Worm (Caenorhabditis elegans): Measurements from ENCODE around the gene twk-48.

twk-48 gene

DNA sequence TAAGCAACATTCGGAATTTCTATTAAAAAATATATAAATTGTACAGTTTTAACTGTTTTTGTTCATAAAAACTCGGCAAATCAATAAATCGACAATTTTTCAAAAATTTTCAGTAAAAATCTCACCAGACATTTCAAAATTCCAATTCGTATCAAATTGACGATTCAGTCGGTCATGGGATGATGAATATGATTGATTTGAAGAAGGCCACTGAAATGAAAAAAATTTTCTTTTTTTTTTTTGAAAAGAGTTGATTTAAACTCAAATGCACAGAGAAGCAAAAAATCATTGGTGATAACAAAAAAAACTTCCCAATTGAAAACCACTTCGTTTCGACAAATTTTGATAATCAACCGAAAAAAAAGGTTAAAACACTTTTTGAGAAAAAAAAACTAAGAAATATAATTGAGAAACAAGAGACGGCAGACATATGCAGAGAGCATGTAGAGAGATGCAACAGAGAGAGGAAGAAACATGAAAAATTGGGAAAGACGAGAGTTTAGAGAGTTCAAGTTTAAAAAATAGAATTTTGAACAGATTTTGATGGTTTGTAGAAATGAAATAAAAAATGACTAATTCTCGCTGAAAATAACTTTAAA is 43.3 kb downstream of the twk-48 start:
- TF ChIP-seq dao-5 (tag; optimal IDR thresholded peaks at IDR 0.05) (no peak), him-1 (tag; optimal IDR thresholded peaks at IDR 0.05) (no peak), W03F9.2 (tag; optimal IDR thresholded peaks at IDR 0.05) (no peak)

DNA sequence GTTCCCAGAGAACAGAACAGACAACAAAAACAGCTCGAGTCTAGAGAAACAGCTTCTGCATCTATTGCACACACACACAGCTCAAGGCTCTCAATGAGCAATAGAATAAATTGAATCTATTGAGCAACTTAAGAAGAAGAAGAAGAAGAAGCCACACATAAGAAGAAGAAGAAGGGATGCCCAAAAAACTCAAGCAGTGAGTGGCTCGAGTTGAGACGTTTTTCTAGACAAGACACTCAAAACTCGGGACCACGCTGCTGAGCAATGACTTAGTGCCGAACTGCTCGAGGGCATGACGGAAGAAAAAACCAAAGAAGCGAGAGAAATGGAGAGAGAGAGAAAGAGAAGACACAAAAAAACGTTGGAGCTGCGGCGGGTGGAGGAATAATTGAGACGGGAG is 44.8 kb downstream of the twk-48 start:
- TF ChIP-seq him-1 (tag; optimal IDR thresholded peaks at IDR 0.05) (peak; percentile 37), W03F9.2 (tag; optimal IDR thresholded peaks at IDR 0.05) (no peak)

DNA sequence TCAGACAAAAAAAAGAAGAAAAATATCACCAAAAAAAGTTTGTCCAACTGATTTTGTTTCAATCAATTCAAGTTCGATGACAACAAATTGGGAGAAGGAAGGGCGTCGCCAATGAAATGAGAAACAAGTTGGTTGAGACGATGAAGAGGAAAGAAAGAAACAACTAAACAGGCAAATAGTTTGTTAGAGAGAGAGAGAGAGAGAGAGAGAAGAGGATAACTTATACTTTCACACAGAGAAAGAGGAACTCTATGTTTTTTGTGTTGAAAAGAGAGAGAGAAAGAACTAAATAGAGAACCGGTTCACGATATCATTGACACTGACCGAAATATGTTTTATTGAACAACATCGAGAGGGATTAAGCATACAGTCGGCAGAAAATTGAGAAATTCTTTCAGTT is 47.0 kb downstream of the twk-48 start:
- no peak for TF ChIP-seq dao-5 (tag; optimal IDR thresholded peaks at IDR 0.05)
- no peak for TF ChIP-seq W03F9.2 (tag; optimal IDR thresholded peaks at IDR 0.05)
- no peak for TF ChIP-seq him-1 (tag; optimal IDR thresholded peaks at IDR 0.05)

DNA sequence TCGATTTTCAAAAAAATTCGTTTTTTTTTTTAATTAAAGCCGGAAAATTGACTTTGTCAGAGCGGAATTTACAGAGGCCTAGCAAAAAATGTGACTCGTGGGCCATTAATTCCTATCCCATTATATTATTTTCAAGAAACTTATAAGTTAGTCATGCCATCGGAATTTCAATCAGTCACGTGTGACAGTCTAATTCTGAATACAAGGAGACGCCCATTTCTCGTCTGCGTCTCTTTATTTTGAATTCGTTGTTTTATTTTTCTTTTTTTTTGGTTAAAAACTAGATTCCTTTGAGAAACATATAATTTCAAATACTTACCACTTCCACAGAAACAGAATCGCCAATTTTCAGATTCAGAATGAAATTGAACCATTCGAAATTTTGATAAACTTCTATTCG is 48.2 kb downstream of the twk-48 start:
- TF ChIP-seq him-1 (tag; optimal IDR thresholded peaks at IDR 0.05), result no peak

DNA sequence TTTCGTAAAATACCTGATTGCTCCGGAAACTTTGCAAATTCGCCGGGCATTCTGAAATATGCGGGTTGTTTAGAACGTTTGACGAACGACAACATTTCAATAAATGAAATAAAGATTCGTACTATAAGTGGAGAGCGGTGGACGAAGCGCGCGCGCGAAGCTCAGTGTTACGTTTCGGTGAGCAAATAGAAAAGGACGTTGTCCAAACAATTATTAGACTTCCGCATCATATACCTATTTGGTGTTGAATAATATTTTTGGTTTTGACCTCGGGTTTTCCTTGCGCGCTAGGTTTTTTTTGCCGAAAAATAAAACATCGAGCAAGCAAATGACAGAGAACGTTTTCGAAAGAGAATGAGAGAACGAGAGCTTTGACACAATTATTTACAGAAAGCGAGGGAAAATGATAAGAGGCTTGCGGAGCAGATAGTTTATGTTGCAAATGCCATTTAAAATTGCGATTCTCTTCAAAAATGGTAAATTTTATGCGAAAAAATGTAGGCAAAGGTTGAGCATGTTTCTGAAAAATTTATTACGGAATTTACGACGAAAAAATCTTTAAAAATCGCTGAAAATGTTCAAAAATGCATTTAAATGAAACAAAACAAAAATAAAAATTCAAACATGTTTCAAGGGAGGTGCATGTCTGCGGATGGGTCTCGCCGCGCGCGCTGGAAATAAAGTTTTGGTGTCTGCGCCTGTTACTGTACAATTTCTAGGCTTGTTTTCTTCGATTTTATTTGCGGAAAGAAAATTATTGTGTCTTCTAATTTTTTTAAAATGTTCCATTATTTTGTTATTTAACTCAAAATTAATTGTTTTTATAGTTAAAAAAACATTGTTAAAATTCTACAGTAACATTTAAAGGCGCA is 50.3 kb downstream of the twk-48 start, which contains the start of the genes cyld-1 and F40F12.9:
TSS of gene cyld-1 (minus strand) at position 51 of the 872 bp plus-strand sequence.
TSS of gene F40F12.9 (plus strand) at position 721 of the 872 bp plus-strand sequence.
- peak; percentile 17 for TF ChIP-seq W03F9.2 (tag; optimal IDR thresholded peaks at IDR 0.05)
- TF ChIP-seq him-1 (tag; optimal IDR thresholded peaks at IDR 0.05), result no peak

DNA sequence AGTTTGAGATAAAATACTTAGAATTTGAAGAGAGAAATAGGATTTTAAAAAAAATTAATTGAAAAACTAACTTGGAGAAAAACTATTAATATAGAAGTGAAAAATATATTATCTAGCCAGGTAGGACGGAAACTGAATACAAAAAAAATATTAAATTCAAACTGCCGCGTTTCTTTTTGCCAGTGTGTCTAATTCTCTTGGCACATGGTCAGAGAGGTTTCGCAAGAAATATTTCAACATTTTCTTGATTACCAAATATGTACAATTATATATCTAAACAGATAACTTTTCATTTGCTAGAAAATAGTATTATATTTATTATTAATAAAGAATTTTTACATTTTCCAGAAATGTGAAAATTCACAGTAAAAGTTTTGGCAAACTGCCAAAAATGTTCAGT is 52.0 kb downstream of the twk-48 start:
- TF ChIP-seq him-1 (tag; optimal IDR thresholded peaks at IDR 0.05) (no peak), dao-5 (tag; optimal IDR thresholded peaks at IDR 0.05) (no peak), W03F9.2 (tag; optimal IDR thresholded peaks at IDR 0.05) (no peak)
